Fruit fly (Drosophila melanogaster) S2 (cell line): ENCODE data around the gene CG31975.

Experiments used
- CG8478 ChIP-seq: fragments of >200 bp; optimal IDR thresholded peaks from 2 replicates; lab custom pipeline; 2018
- CTCF ChIP-seq, 2 experiments: fragments of >200 bp; optimal IDR thresholded peaks; 2 replicates each; lab custom pipeline; 2018

Gene CG31975

DNA sequence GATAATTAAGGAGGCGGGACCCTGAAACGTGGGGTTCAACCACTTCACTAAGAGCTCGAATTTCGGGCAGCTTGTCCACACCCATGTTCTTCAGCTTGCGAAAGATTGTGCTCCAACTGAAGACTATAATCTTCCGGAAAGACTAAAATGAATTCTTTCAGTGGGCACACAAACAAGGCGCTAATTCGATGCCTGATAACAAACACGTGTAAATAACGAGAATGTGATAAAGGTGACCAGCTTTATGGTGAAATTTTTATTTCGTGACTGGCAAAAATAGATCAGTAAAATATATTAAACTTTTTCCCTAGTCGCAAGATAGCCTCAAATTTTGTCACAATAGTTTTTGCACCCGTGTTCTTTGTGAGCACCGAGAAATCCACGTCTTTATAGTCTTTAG is at the start of gene CG31975, which contains the start of gene ovm:
Gene CG31975, minus strand, starts transcription at position 144 of the 400 bp plus-strand sequence.
Gene ovm, minus strand, starts transcription at position 144 of the 400 bp plus-strand sequence.
- no peak for TF ChIP-seq CTCF (optimal IDR thresholded peaks at IDR 0.05; lab: Kevin White, UChicago)

- no peak for TF ChIP-seq CG8478
- TF ChIP-seq CTCF (optimal IDR thresholded peaks at IDR 0.05; lab: Kevin White, UChicago), result peak in 1 of 2 experiments; percentile 9
Observed at dm6 chr2L:182360-183144, 41.8 kb upstream of the CG31975 start.

DNA sequence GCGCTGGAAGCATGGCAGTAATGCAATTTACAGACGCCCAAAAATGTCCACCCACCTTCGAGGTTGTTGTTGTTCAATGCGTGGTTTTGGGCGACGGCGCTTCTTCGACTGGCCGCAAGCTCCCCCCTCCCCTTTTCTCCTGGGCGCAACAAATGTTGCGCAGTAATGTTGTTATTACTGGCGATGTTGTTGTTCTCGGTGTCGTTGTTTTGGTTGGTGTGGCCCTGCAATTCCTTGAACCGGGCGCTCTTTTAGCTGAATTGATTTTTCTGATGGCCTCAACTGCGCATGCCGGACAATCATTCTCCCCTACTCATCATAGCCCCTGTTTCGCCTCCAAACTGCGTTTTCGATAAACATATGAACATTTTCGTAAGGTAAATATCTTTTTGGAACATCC is 40.2 kb upstream of the CG31975 start:
- TF ChIP-seq CTCF (optimal IDR thresholded peaks at IDR 0.05; lab: Kevin White, UChicago) (no peak), CG8478 (no peak)

DNA sequence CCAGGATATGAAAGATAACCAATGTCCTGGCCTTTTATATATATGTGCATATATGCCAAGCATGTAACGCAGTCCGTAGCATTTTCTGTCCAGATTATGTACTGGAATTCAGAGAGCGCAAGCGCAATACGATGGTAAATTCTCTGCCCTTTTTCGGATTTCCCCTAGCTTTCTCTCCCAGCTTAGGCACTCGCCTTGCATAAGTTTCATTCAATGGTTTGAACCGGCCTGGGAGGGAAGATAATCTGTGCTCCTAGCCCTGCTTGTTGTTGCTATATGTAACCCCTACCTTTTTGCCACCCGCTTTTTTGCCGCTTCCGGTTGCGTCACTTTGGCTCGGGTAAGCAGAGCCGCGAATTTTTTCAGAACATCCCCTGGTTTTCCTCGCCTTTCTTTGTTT is 38.3 kb upstream of the CG31975 start:
- TF ChIP-seq CG8478, result no peak
- TF ChIP-seq CTCF (optimal IDR thresholded peaks at IDR 0.05; lab: Kevin White, UChicago), result no peak

DNA sequence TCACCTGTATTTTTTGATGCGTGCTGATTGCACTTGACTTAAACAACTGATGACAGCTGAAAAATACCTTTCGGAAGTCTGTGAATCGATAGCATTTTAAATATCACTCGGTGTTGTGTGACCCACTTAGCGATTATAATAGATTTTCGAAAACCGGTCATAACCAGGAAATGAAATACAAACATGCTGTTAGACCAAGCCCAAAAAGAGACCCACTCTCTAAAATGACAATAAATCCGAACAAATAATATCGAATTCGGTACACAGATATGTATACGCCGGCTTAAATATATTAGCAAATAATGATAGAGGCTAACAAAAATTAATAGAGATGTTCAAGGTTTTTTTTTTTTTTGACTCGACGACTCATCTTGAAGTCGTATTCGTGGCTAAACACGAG is 34.9 kb upstream of the CG31975 start:
- TF ChIP-seq CTCF (optimal IDR thresholded peaks at IDR 0.05; lab: Kevin White, UChicago) (no peak), CG8478 (no peak)

dm6 chr2L:171499-172250 is 30.9 kb upstream of the CG31975 start:
- TF ChIP-seq CG8478 (no peak), CTCF (optimal IDR thresholded peaks at IDR 0.05; lab: Kevin White, UChicago) (no peak)

dm6 chr2L:170383-170782 is 29.6 kb upstream of the CG31975 start:
- TF ChIP-seq CTCF (optimal IDR thresholded peaks at IDR 0.05; lab: Kevin White, UChicago) (no peak), CG8478 (no peak)

- TF ChIP-seq CG8478 (no peak), CTCF (optimal IDR thresholded peaks at IDR 0.05; lab: Kevin White, UChicago) (no peak)
Observed at dm6 chr2L:168270-168901, 27.6 kb upstream of the CG31975 start.

DNA sequence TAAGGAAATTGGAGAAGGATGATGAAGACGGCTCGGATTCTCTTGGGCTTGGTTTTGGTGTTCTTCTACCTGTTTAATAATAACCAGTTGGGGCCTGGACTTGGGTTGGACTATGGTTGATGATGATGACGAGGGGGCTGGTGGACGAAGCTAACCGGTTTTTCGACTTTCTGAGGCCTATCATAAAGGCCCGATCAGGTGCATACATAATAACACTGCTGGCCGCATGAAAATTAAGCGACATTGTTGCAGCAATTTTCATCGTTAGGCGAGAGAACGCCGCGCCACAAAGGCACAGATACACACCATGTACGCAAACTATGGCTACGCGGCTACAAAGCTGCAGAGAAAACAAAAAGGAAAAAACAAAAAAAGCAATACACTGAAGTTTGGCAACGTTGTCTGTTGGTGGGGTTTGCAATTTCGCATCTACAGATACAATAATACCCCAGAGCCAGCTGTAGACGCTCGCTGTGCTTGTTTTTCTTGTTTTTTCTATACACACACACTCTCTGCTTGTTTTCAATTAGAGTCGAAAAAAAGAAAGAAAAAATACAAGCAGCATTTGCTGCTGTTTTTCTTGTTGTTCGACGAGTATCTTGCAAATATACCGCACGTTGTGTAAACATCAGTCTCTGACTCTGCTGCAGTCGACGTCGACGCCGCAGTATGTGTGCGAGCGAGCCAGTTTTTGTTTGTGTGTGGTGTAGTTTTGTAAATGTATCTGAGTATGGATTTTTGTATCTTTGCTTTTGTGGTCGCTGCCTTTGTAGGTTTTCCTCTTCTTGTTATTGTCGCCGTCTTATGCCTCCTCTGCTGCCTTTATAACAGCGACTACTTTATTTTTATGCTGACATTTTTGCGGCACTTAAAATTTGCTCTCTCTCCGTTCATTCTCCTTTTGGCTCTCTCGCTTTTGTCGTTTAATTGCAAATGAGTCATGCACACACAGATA is 25.6 kb upstream of the CG31975 start:
- no peak for TF ChIP-seq CG8478
- no peak for TF ChIP-seq CTCF (optimal IDR thresholded peaks at IDR 0.05; lab: Kevin White, UChicago)

DNA sequence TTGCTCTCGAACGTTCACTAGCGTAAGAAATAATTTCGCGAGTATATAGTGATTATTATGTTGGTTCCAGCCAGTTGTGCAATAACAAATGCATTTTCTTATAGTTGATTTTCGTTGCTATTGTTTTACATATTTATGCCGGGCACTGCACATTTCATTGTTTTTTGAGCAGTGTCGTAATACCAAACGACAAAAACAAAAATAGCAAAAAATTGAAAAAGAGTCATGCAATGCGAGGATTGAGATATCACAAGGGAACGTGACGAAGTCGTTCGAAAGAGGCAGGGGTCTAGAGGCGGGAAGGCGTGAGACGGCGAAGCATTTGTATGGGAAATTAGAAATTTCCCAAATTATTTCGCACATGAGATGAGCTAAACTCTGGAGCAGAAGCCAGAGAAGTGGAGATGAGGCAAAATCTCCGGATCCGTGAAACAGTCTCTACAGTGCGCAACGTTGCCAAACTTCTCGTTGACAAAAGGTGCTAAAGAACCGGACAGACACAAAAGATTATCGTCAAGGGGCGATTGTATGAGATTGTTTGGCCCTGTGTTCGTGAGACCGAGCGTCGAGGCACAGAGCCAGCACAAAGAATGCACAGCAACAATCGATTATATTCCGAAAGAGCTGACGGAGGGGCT is 24.6 kb upstream of the CG31975 start:
- TF ChIP-seq CTCF (optimal IDR thresholded peaks at IDR 0.05; lab: Kevin White, UChicago), result no peak
- TF ChIP-seq CG8478, result no peak

DNA sequence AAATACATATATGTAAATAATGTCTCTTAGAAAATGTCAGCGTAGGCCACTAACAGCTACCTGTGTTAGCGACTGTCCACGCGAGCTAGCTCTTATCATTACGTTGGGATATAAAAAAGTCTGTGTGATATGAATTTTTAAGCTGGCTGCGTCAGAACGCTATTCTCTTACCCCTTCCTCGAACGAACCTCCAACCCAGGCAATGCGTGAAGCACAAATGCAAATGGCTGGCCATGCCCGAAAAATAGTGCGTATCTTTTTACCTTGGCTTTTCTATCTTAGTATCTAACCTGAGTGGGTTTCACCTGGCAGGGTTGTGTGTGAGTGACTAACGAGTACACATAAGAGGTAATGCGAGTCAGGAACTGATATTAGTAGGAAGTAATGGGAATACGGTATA is 22.4 kb upstream of the CG31975 start:
- no peak for TF ChIP-seq CTCF (optimal IDR thresholded peaks at IDR 0.05; lab: Kevin White, UChicago)
- no peak for TF ChIP-seq CG8478

DNA sequence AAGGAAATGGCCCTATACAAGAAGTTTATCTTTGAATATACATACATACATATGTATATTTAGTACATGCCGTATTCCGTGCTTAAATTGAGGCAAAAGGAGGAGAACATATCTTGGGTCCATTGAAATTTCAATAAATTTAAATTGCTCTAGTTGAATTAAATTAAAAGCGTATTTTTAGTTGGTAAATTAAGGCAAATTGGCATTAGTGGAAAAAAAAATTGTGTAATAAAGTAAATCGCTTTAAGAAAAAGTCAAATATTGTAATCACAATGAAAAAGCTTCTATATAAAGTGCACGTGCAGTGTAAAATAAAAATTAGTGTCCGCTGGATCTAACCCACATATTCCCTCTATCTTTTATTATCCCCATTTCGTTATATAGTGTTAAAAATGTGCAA is 21.4 kb upstream of the CG31975 start:
- TF ChIP-seq CG8478 (no peak), CTCF (optimal IDR thresholded peaks at IDR 0.05; lab: Kevin White, UChicago) (no peak)

dm6 chr2L:161453-162175 is 20.8 kb upstream of the CG31975 start:
- TF ChIP-seq CG8478, result no peak
